Fruit fly (Drosophila melanogaster) whole organism, pupa: Measurements from ENCODE around the gene ppk16.

ENCODE experiments used
- CG10348 ChIP-seq: fragments of 200-800 bp; sonication (Bioruptor generic); IDR thresholded peaks from 2 replicates; pipeline ENCODE4 v1.3.6; 2022; ENCODE audit warnings: missing biosample characterization, missing genetic modification characterization
- CG12605 ChIP-seq: fragments of 200-800 bp; sonication (Bioruptor generic); IDR thresholded peaks from 2 replicates; pipeline ENCODE4 v1.3.6; 2022; ENCODE audit warnings: missing biosample characterization, missing genetic modification characterization
- CG13204 ChIP-seq: fragments of 200-800 bp; sonication (Bioruptor generic); optimal IDR thresholded peaks from 2 replicates; lab custom pipeline; 2018; ENCODE audit warnings: missing biosample characterization, mild to moderate bottlenecking, missing genetic modification characterization, moderate library complexity
- CG14655 ChIP-seq: fragments of 200-800 bp; sonication (Bioruptor generic); optimal IDR thresholded peaks from 3 replicates; lab custom pipeline; 2017; ENCODE audit warnings: mild to moderate bottlenecking, missing biosample characterization, missing genetic modification reagents, missing genetic modification characterization
- CG15710 ChIP-seq: fragments of 200-800 bp; sonication (Bioruptor generic); optimal IDR thresholded peaks from 2 replicates; lab custom pipeline; 2018; ENCODE audit warnings: missing biosample characterization, mild to moderate bottlenecking, missing genetic modification characterization, moderate library complexity
- CG17806 ChIP-seq: fragments of 200-800 bp; sonication (Bioruptor generic); optimal IDR thresholded peaks from 2 replicates; lab custom pipeline; 2018; ENCODE audit warnings: missing biosample characterization, mild to moderate bottlenecking, missing genetic modification characterization, moderate library complexity
- CG32121 ChIP-seq: fragments of 200-800 bp; sonication (Bioruptor generic); IDR thresholded peaks from 2 replicates; pipeline ENCODE4 v1.3.6; 2022; ENCODE audit warnings: missing biosample characterization, missing genetic modification characterization
- CG34367 ChIP-seq: fragments of 200-800 bp; sonication (Bioruptor generic); optimal IDR thresholded peaks from 2 replicates; lab custom pipeline; 2018; ENCODE audit warnings: missing biosample characterization, mild to moderate bottlenecking, missing genetic modification characterization
- CG4496 ChIP-seq: fragments of 200-800 bp; sonication (Bioruptor generic); IDR thresholded peaks from 3 replicates; pipeline ENCODE4 v1.3.6; 2022; ENCODE audit warnings: missing biosample characterization, missing genetic modification characterization
- CG8159 ChIP-seq: fragments of 200-800 bp; sonication (Bioruptor generic); optimal IDR thresholded peaks from 3 replicates; lab custom pipeline; 2018; ENCODE audit warnings: missing biosample characterization, mild to moderate bottlenecking, missing genetic modification characterization, moderate library complexity
- CG8301 ChIP-seq: fragments of 200-800 bp; sonication (Bioruptor generic); optimal IDR thresholded peaks from 2 replicates; lab custom pipeline; 2018; ENCODE audit warnings: missing biosample characterization, mild to moderate bottlenecking, missing genetic modification characterization
- CG9948 ChIP-seq: fragments of 200-800 bp; sonication (Bioruptor generic); optimal IDR thresholded peaks from 2 replicates; lab custom pipeline; 2018; ENCODE audit warnings: missing biosample characterization, mild to moderate bottlenecking, missing genetic modification characterization, moderate library complexity
- D1 ChIP-seq: fragments of 200-800 bp; sonication (Bioruptor generic); optimal IDR thresholded peaks from 2 replicates; lab custom pipeline; 2018; ENCODE audit warnings: missing biosample characterization, mild to moderate bottlenecking, missing genetic modification characterization, moderate library complexity
- EcR ChIP-seq: fragments of 200-800 bp; sonication (Bioruptor generic); optimal IDR thresholded peaks from 3 replicates; lab custom pipeline; 2019; ENCODE audit warnings: missing biosample characterization, missing genetic modification characterization, mild to moderate bottlenecking, moderate library complexity, missing genetic modification reagents
- Ets98B ChIP-seq: fragments of 200-800 bp; sonication (Bioruptor generic); IDR thresholded peaks from 2 replicates; pipeline ENCODE4 v1.3.6; 2022; ENCODE audit warnings: missing biosample characterization, missing genetic modification characterization
- Pif1A ChIP-seq: fragments of 200-800 bp; sonication (Bioruptor generic); optimal IDR thresholded peaks from 3 replicates; lab custom pipeline; 2016; ENCODE audit warnings: missing biosample characterization, missing genetic modification characterization
- Pif1B ChIP-seq: fragments of 200-800 bp; sonication (Bioruptor generic); optimal IDR thresholded peaks from 3 replicates; lab custom pipeline; 2016; ENCODE audit warnings: missing biosample characterization, missing genetic modification characterization
- Snoo ChIP-seq: fragments of 200-800 bp; sonication (Bioruptor generic); optimal IDR thresholded peaks from 3 replicates; lab custom pipeline; 2017; ENCODE audit warnings: missing biosample characterization, mild to moderate bottlenecking, missing genetic modification characterization, inconsistent platforms
- fd96Ca ChIP-seq: fragments of 200-800 bp; sonication (Bioruptor generic); IDR thresholded peaks from 3 replicates; pipeline ENCODE4 v1.3.6; 2022; ENCODE audit warnings: missing biosample characterization, missing genetic modification characterization
- gl ChIP-seq: fragments of 200-800 bp; sonication (Bioruptor generic); optimal IDR thresholded peaks from 2 replicates; lab custom pipeline; 2018; ENCODE audit warnings: missing biosample characterization, mild to moderate bottlenecking, missing genetic modification characterization
- rn ChIP-seq: fragments of 200-800 bp; sonication (Bioruptor generic); IDR thresholded peaks from 2 replicates; pipeline ENCODE4 v1.3.6; 2022; ENCODE audit warnings: missing biosample characterization, missing genetic modification characterization

The ppk16 gene

dm6 chr2L:9774980-9775628, at the start of gene ppk16, which contains the start of gene ppk11:
Gene ppk16, minus strand, starts transcription at chr2L:9775030.
Gene ppk11, minus strand, starts transcription at chr2L:9775030.
- no peak for TF ChIP-seq CG9948
- TF ChIP-seq Pif1B (GFP tag; lab: Kevin White, UChicago), result no peak
- no peak for TF ChIP-seq CG8301 (tag; lab: Kevin White, UChicago)
- TF ChIP-seq rn, result no peak
- TF ChIP-seq CG34367 (tag; lab: Kevin White, UChicago), result no peak
- TF ChIP-seq Snoo (tag; lab: Kevin White, UChicago), result no peak

- peak; percentile 54 for TF ChIP-seq D1
- no peak for TF ChIP-seq fd96Ca (GFP tag; lab: Robert Waterston, UW)
Observed at dm6 chr2L:9792945-9793344, 18.1 kb upstream of the ppk16 start, which contains the start of gene CG13123. Gene CG13123, minus strand, starts transcription at chr2L:9793107.

dm6 chr2L:9790535-9790992, 15.7 kb upstream of the ppk16 start, which contains the start of gene CG4036:
Gene CG4036, plus strand, starts transcription at chr2L:9790882.
- TF ChIP-seq CG13204, result no peak
- TF ChIP-seq CG32121 (GFP tag; lab: Robert Waterston, UW), result peak; percentile 32; the same call in 1 of the 2 replicates
- TF ChIP-seq EcR (GFP tag; lab: Kevin White, UChicago), result peak; percentile 38

dm6 chr2L:9785917-9786432, 11.1 kb upstream of the ppk16 start:
- TF ChIP-seq EcR (GFP tag; lab: Kevin White, UChicago) (peak; percentile 88), Pif1B (GFP tag; lab: Kevin White, UChicago) (no peak)

dm6 chr2L:9784468-9784867, 9.6 kb upstream of the ppk16 start:
- TF ChIP-seq Snoo (tag; lab: Kevin White, UChicago) (no peak), CG34367 (tag; lab: Kevin White, UChicago) (no peak), gl (no peak), Ets98B (GFP tag; lab: Robert Waterston, UW) (no peak), D1 (peak; percentile 5), Pif1A (GFP tag; lab: Kevin White, UChicago) (no peak), rn (no peak), CG8159 (tag; lab: Kevin White, UChicago) (peak; percentile 91), CG9948 (no peak)

dm6 chr2L:9783130-9783529, 8.3 kb upstream of the ppk16 start:
- TF ChIP-seq CG32121 (GFP tag; lab: Robert Waterston, UW) (no peak), CG15710 (no peak), CG8159 (tag; lab: Kevin White, UChicago) (no peak), CG12605 (GFP tag; lab: Robert Waterston, UW) (no peak), gl (no peak), CG4496 (no peak)

- TF ChIP-seq EcR (GFP tag; lab: Kevin White, UChicago), result peak; percentile 95
- TF ChIP-seq CG4496, result peak; percentile 68
- TF ChIP-seq CG8159 (tag; lab: Kevin White, UChicago), result peak; percentile 17
- TF ChIP-seq rn, result no peak
- TF ChIP-seq gl, result peak; percentile 55
- peak; percentile 80 for TF ChIP-seq CG32121 (GFP tag; lab: Robert Waterston, UW)
- TF ChIP-seq D1, result no peak
- peak; percentile 69 for TF ChIP-seq CG12605 (GFP tag; lab: Robert Waterston, UW)
- no peak for TF ChIP-seq CG17806
- peak; percentile 76; the same call in 2 of the 3 replicates for TF ChIP-seq fd96Ca (GFP tag; lab: Robert Waterston, UW)
- no peak for TF ChIP-seq CG10348 (GFP tag; lab: Robert Waterston, UW)
- TF ChIP-seq Ets98B (GFP tag; lab: Robert Waterston, UW), result peak; percentile 76
- TF ChIP-seq CG13204, result peak; percentile 51
- TF ChIP-seq CG14655 (GFP tag; lab: Kevin White, UChicago), result no peak
- peak; percentile 29 for TF ChIP-seq Snoo (tag; lab: Kevin White, UChicago)
- TF ChIP-seq CG8301 (tag; lab: Kevin White, UChicago), result no peak
- no peak for TF ChIP-seq CG9948
- TF ChIP-seq Pif1A (GFP tag; lab: Kevin White, UChicago), result peak; percentile 56
- no peak for TF ChIP-seq CG34367 (tag; lab: Kevin White, UChicago)
- TF ChIP-seq Pif1B (GFP tag; lab: Kevin White, UChicago), result peak; percentile 62
- TF ChIP-seq CG15710, result peak; percentile 26
Observed at dm6 chr2L:9782176-9782581, 7.3 kb upstream of the ppk16 start, which contains the start of gene IP3K1. Gene IP3K1, plus strand, starts transcription at chr2L:9782384.
